Worm (Caenorhabditis elegans) whole organism, mixed stage, embryonic: ENCODE measurements around the gene T04F3.4.

Experiments
- elt-1 ChIP-seq: sonication (generic microtip); optimal IDR thresholded peaks from 2 replicates; lab custom pipeline; 2017; ENCODE audit warnings: missing genetic modification characterization, mild to moderate bottlenecking, missing compliant biosample characterization, antibody characterized with exemption, moderate library complexity, borderline replicate concordance; ENCODE audit not compliant: insufficient read depth
- elt-3 ChIP-seq: fragments of 150-350 bp; optimal IDR thresholded peaks from 2 replicates; lab custom pipeline; 2014; ENCODE audit warnings: missing biosample characterization, missing genetic modification characterization
- flh-1 ChIP-seq: fragments of 200-800 bp; sonication (Bioruptor generic); optimal IDR thresholded peaks from 2 replicates; lab custom pipeline; 2018; ENCODE audit warnings: mild to moderate bottlenecking, missing genetic modification characterization, moderate library complexity, missing compliant biosample characterization
- nhr-76 ChIP-seq: sonication (generic microtip); optimal IDR thresholded peaks from 2 replicates; lab custom pipeline; 2017; ENCODE audit warnings: missing biosample characterization, missing genetic modification characterization

DNA sequence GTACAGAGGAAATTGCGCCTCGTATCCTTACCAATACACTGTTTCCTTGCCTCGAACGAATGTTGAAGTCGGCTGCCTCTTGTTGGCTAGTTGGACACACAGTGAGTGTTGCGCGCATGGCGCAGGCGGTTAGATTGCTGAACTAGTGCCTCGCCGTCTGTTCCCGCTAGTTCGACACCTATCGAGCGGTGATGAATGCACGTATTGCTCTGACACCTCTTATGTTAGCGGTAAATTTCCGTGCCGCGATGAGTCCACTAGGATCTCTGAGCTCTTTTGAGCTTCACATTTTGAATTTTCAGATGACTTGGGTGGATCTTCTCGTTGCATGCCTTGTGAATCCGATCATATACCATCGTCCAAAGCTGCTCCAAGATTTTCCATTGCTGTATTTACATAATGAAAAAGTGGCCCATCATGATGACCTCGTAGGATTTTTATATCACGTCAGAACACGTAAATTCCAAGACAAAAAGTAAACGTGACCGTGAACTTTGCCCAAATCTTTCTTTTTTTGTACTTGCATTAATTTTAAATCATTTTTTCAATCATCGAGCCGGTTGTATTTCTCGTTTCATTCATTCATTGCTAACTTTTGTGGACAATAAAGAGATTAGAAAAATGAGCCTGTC, 20.1 kb upstream of the T04F3.4 start, which contains the start of gene F55A11.11:
- no peak for TF ChIP-seq nhr-76 (tag; lab: Kevin White, UChicago)
- TF ChIP-seq elt-3 (tag; lab: Kevin White, UChicago) = no peak
- peak; percentile 90 for TF ChIP-seq flh-1 (GFP tag; lab: Kevin White, UChicago)
- peak; percentile 17 for TF ChIP-seq elt-1
